Fruit fly (Drosophila melanogaster) whole organism, wandering third instar larva: ENCODE results near the gene CG18473.

Experiments used
- Hr78 ChIP-seq: fragments of >200 bp; optimal IDR thresholded peaks from 2 replicates; lab custom pipeline; 2017; ENCODE audit warnings: missing biosample characterization, missing genetic modification characterization
- foxo ChIP-seq, 2 experiments: fragments of 200-800 bp; sonication (Bioruptor generic); optimal IDR thresholded peaks; 2 replicates in 1 of 2; 3 replicates in 1 of 2; lab custom pipeline; 2016 to 2017; ENCODE audit warnings: missing biosample characterization in 2 of 2, missing genetic modification characterization in 2 of 2
- sv ChIP-seq: fragments of 200-800 bp; sonication (Bioruptor generic); optimal IDR thresholded peaks from 3 replicates; lab custom pipeline; 2016; ENCODE audit warnings: missing biosample characterization, missing genetic modification characterization
- usp ChIP-seq: fragments of >200 bp; optimal IDR thresholded peaks from 2 replicates; lab custom pipeline; 2017; ENCODE audit warnings: missing biosample characterization, missing genetic modification characterization

DNA sequence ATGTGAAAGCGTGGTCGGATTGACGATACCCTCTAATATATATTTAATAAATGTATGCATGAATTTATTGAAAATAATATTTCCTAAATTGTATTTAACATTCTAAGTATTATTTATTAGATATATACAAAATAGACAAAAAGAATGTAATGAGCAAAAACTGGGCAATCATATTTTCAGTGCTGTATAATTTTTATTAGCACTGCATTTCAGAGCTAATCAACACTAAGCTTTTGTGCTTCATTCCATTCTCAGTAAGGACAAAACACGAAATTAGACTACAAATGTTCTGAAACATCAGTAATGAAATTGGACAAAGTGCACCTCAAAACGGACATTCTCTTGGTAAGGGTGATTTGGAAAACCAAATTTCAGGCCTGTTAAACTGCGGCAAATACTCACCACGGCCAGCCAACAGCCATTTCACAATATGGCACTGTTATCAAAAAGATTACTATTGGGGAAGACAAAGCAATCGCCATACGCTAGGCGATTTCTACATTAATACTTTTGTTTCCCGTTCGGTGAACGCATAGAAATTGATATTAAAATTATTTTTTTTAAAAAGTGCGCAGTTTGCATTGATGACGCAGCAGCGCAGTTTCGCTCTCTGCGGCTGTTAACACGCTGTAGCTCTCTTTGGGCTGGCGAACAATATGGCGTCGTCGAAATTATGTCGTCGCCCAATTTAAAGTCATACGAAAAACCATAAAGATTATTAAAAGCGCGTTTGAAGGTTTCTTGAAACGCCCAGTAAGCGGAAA, 22.5 kb upstream of the CG18473 start:
- TF ChIP-seq Hr78 (GFP tag; lab: Kevin White, UChicago) (no peak), foxo (GFP tag; optimal IDR thresholded peaks at IDR 0.05; lab: Kevin White, UChicago) (peak; percentile 35 to 89), usp (GFP tag; lab: Kevin White, UChicago) (no peak), sv (GFP tag; lab: Kevin White, UChicago) (peak; percentile 73)
